Worm (Caenorhabditis elegans): Measurements from ENCODE around the gene C05E4.15.

Gene C05E4.15

DNA sequence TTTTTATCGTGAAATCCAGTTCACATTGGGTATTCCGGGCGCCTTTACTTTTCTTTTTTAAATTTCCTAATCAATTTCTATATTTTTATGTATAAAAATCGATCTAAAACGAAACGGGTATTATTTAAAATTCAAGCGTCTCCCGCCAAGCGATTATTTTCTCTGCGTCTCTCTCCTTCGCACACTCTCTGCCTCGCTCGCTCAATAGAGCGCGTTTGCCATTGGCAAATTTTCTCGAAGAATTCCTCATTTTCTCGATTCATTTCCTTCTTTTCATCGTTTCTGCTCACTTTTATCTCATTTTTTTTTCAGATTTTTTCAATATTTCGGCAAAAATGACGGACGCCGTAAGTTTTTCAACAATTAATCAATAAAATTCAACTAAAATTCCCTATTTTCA lies 12.1 kb upstream of the C05E4.15 start, which contains the start of gene sti-1 (continued):
- TF ChIP-seq cebp-2 (GFP tag; IDR thresholded peaks at IDR 0.05) = no peak
- no peak for TF ChIP-seq bed-1 (GFP tag; IDR thresholded peaks at IDR 0.05)
- TF ChIP-seq ztf-6 (GFP tag; IDR thresholded peaks at IDR 0.05) = no peak
- no peak for TF ChIP-seq attf-6 (GFP tag; IDR thresholded peaks at IDR 0.05)
- TF ChIP-seq aptf-2 (GFP tag; conservative IDR thresholded peaks at IDR 0.05) = no peak
- TF ChIP-seq F52B5.7 (tag; optimal IDR thresholded peaks at IDR 0.05) = no peak
- peak; percentile 67 for TF ChIP-seq B0336.3 (GFP tag; IDR thresholded peaks at IDR 0.05)
- no peak for TF ChIP-seq unc-130 (GFP tag; optimal IDR thresholded peaks at IDR 0.05)
- TF ChIP-seq atf-7 (tag; optimal IDR thresholded peaks at IDR 0.05) = no peak
- peak; percentile 28; the same call in 1 of the 2 replicates for TF ChIP-seq F33H1.4 (GFP tag; IDR thresholded peaks at IDR 0.05)
- no peak for TF ChIP-seq pha-4 (tag; optimal IDR thresholded peaks at IDR 0.05)
- TF ChIP-seq madf-3 (GFP tag; IDR thresholded peaks at IDR 0.05) = peak; percentile 70; the same call in 1 of the 2 replicates
- TF ChIP-seq T26A5.8 (tag; optimal IDR thresholded peaks at IDR 0.05) = no peak
- no peak for TF ChIP-seq zim-3 (tag; optimal IDR thresholded peaks at IDR 0.05)
- TF ChIP-seq dox-1 (GFP tag; IDR thresholded peaks at IDR 0.05) = peak; percentile 66
- TF ChIP-seq attf-3 (GFP tag; conservative IDR thresholded peaks at IDR 0.05) = no peak
- no peak for TF ChIP-seq Y67H2A.10 (GFP tag; conservative IDR thresholded peaks at IDR 0.05)
- TF ChIP-seq ztf-28 (GFP tag; IDR thresholded peaks at IDR 0.05) = no peak
- TF ChIP-seq cebp-1 (GFP tag; IDR thresholded peaks at IDR 0.05) = no peak
- peak; percentile 59 for TF ChIP-seq cebp-1 (tag; optimal IDR thresholded peaks at IDR 0.05)
- TF ChIP-seq rec-8 (tag; optimal IDR thresholded peaks at IDR 0.05) = no peak
- peak; percentile 64; the same call in 1 of the 2 replicates for TF ChIP-seq rcor-1 (GFP tag; IDR thresholded peaks at IDR 0.05)
- no peak for TF ChIP-seq ceh-100 (GFP tag; IDR thresholded peaks at IDR 0.05)
- peak; percentile 30 for TF ChIP-seq F23B12.7 (tag; optimal IDR thresholded peaks at IDR 0.05; ENCODE audit: insufficient read depth)
- TF ChIP-seq F57C9.4 (tag; optimal IDR thresholded peaks at IDR 0.05) = no peak
- peak; percentile 34 for TF ChIP-seq madf-8 (GFP tag; conservative IDR thresholded peaks at IDR 0.05)
- TF ChIP-seq gei-17 (GFP tag; optimal IDR thresholded peaks at IDR 0.05) = no peak
- TF ChIP-seq B0261.1 (tag; optimal IDR thresholded peaks at IDR 0.05) = no peak
- no peak for TF ChIP-seq ztf-3 (GFP tag; optimal IDR thresholded peaks at IDR 0.05)
- TF ChIP-seq nfya-1 (tag; optimal IDR thresholded peaks at IDR 0.05; ENCODE audit: borderline replicate concordance, insufficient read depth) = no peak
- no peak for TF ChIP-seq K11D2.4 (GFP tag; IDR thresholded peaks at IDR 0.05)
- TF ChIP-seq F57A8.1 (GFP tag; optimal IDR thresholded peaks at IDR 0.05) = no peak
- no peak for TF ChIP-seq lag-1 (GFP tag; IDR thresholded peaks at IDR 0.05)
- TF ChIP-seq lsy-27 (tag; optimal IDR thresholded peaks at IDR 0.05; ENCODE audit: borderline replicate concordance, insufficient read depth) = no peak
- TF ChIP-seq sea-2 (GFP tag; IDR thresholded peaks at IDR 0.05) = no peak
- no peak for TF ChIP-seq F37B4.10 (GFP tag; IDR thresholded peaks at IDR 0.05)
- TF ChIP-seq ets-4 (GFP tag; optimal IDR thresholded peaks at IDR 0.05) = no peak
- no peak for TF ChIP-seq fkh-3 (tag; optimal IDR thresholded peaks at IDR 0.05)
- TF ChIP-seq nfyb-1 (GFP tag; IDR thresholded peaks at IDR 0.05) = peak; percentile 44; the same call in 1 of the 2 replicates
- TF ChIP-seq nhr-90 (tag; optimal IDR thresholded peaks at IDR 0.05) = no peak
- TF ChIP-seq mxl-1 (tag; optimal IDR thresholded peaks at IDR 0.05) = no peak
- TF ChIP-seq Y56A3A.18 (GFP tag; IDR thresholded peaks at IDR 0.05) = no peak
- TF ChIP-seq snpc-3.4 (tag; optimal IDR thresholded peaks at IDR 0.05) = peak; percentile 55
- TF ChIP-seq hmg-1.2 (GFP tag; IDR thresholded peaks at IDR 0.05) = peak; percentile 99
- TF ChIP-seq tbx-9 (tag; optimal IDR thresholded peaks at IDR 0.05; ENCODE audit: borderline replicate concordance) = no peak
- peak; percentile 24 for TF ChIP-seq him-1 (tag; optimal IDR thresholded peaks at IDR 0.05)
- peak; percentile 38 for TF ChIP-seq lsl-1 (GFP tag; optimal IDR thresholded peaks at IDR 0.05)
- TF ChIP-seq repo-1 (tag; optimal IDR thresholded peaks at IDR 0.05) = no peak
- TF ChIP-seq pbrm-1 (GFP tag; IDR thresholded peaks at IDR 0.05) = peak; percentile 84

All from whole organism, young adult.